Worm (Caenorhabditis elegans): ENCODE measurements around the gene nlp-23.

- TF ChIP-seq jun-1 (tag; optimal IDR thresholded peaks at IDR 0.05) = no peak
- TF ChIP-seq nhr-76 (tag; optimal IDR thresholded peaks at IDR 0.05) = no peak
- no peak for TF ChIP-seq ZK546.5 (tag; optimal IDR thresholded peaks at IDR 0.05)
- TF ChIP-seq dve-1 (tag; optimal IDR thresholded peaks at IDR 0.05; ENCODE audit: insufficient read depth) = no peak
Measured at ce11 chrX:2352929-2353328, 10.2 kb upstream of the nlp-23 start.
